Fruit fly (Drosophila melanogaster) whole organism, embryonic: ENCODE data around the gene CG42232.

Source experiments
- Asciz ChIP-seq: fragments of 200-800 bp; sonication (Bioruptor generic); optimal IDR thresholded peaks from 2 replicates; lab custom pipeline; 2017; ENCODE audit warnings: missing biosample characterization, mild to moderate bottlenecking, missing genetic modification characterization, missing genetic modification reagents
- C15 ChIP-seq: fragments of 200-800 bp; sonication (Bioruptor generic); IDR thresholded peaks from 3 replicates; pipeline ENCODE4 v1.3.6; 2022; ENCODE audit warnings: missing biosample characterization, missing genetic modification characterization
- CG12104 ChIP-seq: fragments of 200-800 bp; sonication (Bioruptor generic); optimal IDR thresholded peaks from 3 replicates; lab custom pipeline; 2016; ENCODE audit warnings: missing biosample characterization, missing genetic modification characterization
- CG12236 ChIP-seq: fragments of 200-800 bp; sonication (Bioruptor generic); optimal IDR thresholded peaks from 2 replicates; lab custom pipeline; 2016; ENCODE audit warnings: missing biosample characterization, missing genetic modification characterization
- CG13775 ChIP-seq: fragments of 200-800 bp; sonication (Bioruptor generic); optimal IDR thresholded peaks from 3 replicates; lab custom pipeline; 2017; ENCODE audit warnings: missing biosample characterization, mild to moderate bottlenecking, missing genetic modification characterization
- CG18262 ChIP-seq: fragments of 200-800 bp; optimal IDR thresholded peaks from 3 replicates; lab custom pipeline; 2019; ENCODE audit warnings: missing biosample characterization, mild to moderate bottlenecking, missing genetic modification characterization, moderate library complexity
- CG18476 ChIP-seq: fragments of 200-800 bp; sonication (Bioruptor generic); optimal IDR thresholded peaks from 2 replicates; lab custom pipeline; 2016; ENCODE audit warnings: missing biosample characterization, mild to moderate bottlenecking, missing genetic modification characterization
- CG18599 ChIP-seq: fragments of 200-800 bp; sonication (Bioruptor generic); optimal IDR thresholded peaks from 3 replicates; lab custom pipeline; 2017; ENCODE audit warnings: missing biosample characterization, missing genetic modification characterization, mild to moderate bottlenecking, moderate library complexity, missing genetic modification reagents
- CG31441 ChIP-seq: fragments of 200-800 bp; sonication (Bioruptor generic); IDR thresholded peaks from 2 replicates; pipeline ENCODE4 v1.3.6; 2022; ENCODE audit warnings: missing biosample characterization, missing genetic modification characterization
- CG33557 ChIP-seq: fragments of 200-800 bp; sonication (Bioruptor generic); optimal IDR thresholded peaks from 2 replicates; lab custom pipeline; 2019; ENCODE audit warnings: missing biosample characterization, mild to moderate bottlenecking, missing genetic modification characterization, moderate library complexity
- CG3838 ChIP-seq: fragments of 200-800 bp; sonication (Bioruptor generic); optimal IDR thresholded peaks from 3 replicates; lab custom pipeline; 2016; ENCODE audit warnings: missing biosample characterization, missing genetic modification characterization
- CG4360 ChIP-seq: fragments of 200-800 bp; sonication (Bioruptor generic); IDR thresholded peaks from 2 replicates; pipeline ENCODE4 v1.3.6; 2022; ENCODE audit warnings: missing biosample characterization, missing genetic modification characterization
- CG4424 ChIP-seq: fragments of 200-800 bp; sonication (Bioruptor generic); optimal IDR thresholded peaks from 3 replicates; lab custom pipeline; 2016; ENCODE audit warnings: missing biosample characterization, missing genetic modification characterization
- CG5953 ChIP-seq: fragments of 200-800 bp; sonication (Bioruptor generic); IDR thresholded peaks from 2 replicates; pipeline ENCODE4 v1.3.6; 2022; ENCODE audit warnings: missing biosample characterization, missing genetic modification characterization
- CG6175 ChIP-seq: fragments of 200-800 bp; sonication (Bioruptor generic); IDR thresholded peaks from 3 replicates; pipeline ENCODE4 v1.3.6; 2022; ENCODE audit warnings: missing biosample characterization, missing genetic modification characterization
- CG6254 ChIP-seq: fragments of 200-800 bp; sonication (Bioruptor generic); optimal IDR thresholded peaks from 3 replicates; lab custom pipeline; 2017; ENCODE audit warnings: mild to moderate bottlenecking, missing biosample characterization, missing genetic modification reagents, missing genetic modification characterization
- CG6683 ChIP-seq: fragments of 200-800 bp; sonication (Bioruptor generic); optimal IDR thresholded peaks from 2 replicates; lab custom pipeline; 2017; ENCODE audit warnings: missing biosample characterization, mild to moderate bottlenecking, missing genetic modification characterization, missing genetic modification reagents
- CG7372 ChIP-seq: fragments of 200-800 bp; sonication (Bioruptor generic); IDR thresholded peaks from 2 replicates; pipeline ENCODE4 v1.3.6; 2022; ENCODE audit warnings: missing biosample characterization, missing genetic modification characterization
- CG8924 ChIP-seq: fragments of 200-800 bp; optimal IDR thresholded peaks from 3 replicates; lab custom pipeline; 2019; ENCODE audit warnings: missing biosample characterization, mild to moderate bottlenecking, missing genetic modification characterization, moderate library complexity
- CG9817 ChIP-seq: fragments of 200-800 bp; sonication (Bioruptor generic); optimal IDR thresholded peaks from 2 replicates; lab custom pipeline; 2018; ENCODE audit warnings: missing biosample characterization, mild to moderate bottlenecking, missing genetic modification characterization, moderate library complexity
- D ChIP-seq, 2 experiments: fragments of 200-800 bp in 1 of 2; fragments of >200 bp in 1 of 2; sonication (Bioruptor generic) in 1 of 2; optimal IDR thresholded peaks; 2 replicates in 1 of 2; 3 replicates in 1 of 2; lab custom pipeline; 2017; ENCODE audit warnings: mild to moderate bottlenecking in 1 of 2, missing biosample characterization in 1 of 2, missing genetic modification characterization in 1 of 2, missing genetic modification reagents in 1 of 2
- D19A ChIP-seq: fragments of 200-800 bp; optimal IDR thresholded peaks from 3 replicates; lab custom pipeline; 2019; ENCODE audit warnings: missing biosample characterization, mild to moderate bottlenecking, missing genetic modification characterization, moderate library complexity
- Deaf1 ChIP-seq: fragments of 200-800 bp; optimal IDR thresholded peaks from 3 replicates; lab custom pipeline; 2019; ENCODE audit warnings: missing biosample characterization, mild to moderate bottlenecking, missing genetic modification characterization, moderate library complexity
- Dek ChIP-seq: fragments of 200-800 bp; sonication (Bioruptor generic); optimal IDR thresholded peaks from 3 replicates; lab custom pipeline; 2019; ENCODE audit warnings: missing biosample characterization, mild to moderate bottlenecking, missing genetic modification characterization, moderate library complexity
- Fer1 ChIP-seq: fragments of 200-800 bp; sonication (Bioruptor generic); optimal IDR thresholded peaks from 2 replicates; lab custom pipeline; 2017; ENCODE audit warnings: missing biosample characterization, mild to moderate bottlenecking, missing genetic modification characterization
- HHEX ChIP-seq: fragments of 200-800 bp; sonication (Bioruptor generic); optimal IDR thresholded peaks from 3 replicates; lab custom pipeline; 2017; ENCODE audit warnings: missing biosample characterization, mild to moderate bottlenecking, missing genetic modification characterization, missing genetic modification reagents
- HmgD ChIP-seq: fragments of 200-800 bp; sonication (Bioruptor generic); optimal IDR thresholded peaks from 3 replicates; lab custom pipeline; 2016; ENCODE audit warnings: missing biosample characterization, missing genetic modification characterization
- Hr39 ChIP-seq: fragments of >200 bp; optimal IDR thresholded peaks from 2 replicates; lab custom pipeline; 2017
- NfI ChIP-seq: fragments of 200-800 bp; sonication (Bioruptor generic); optimal IDR thresholded peaks from 3 replicates; lab custom pipeline; 2018; ENCODE audit warnings: missing biosample characterization, mild to moderate bottlenecking, missing genetic modification characterization, moderate library complexity
- Oli ChIP-seq: fragments of 200-800 bp; sonication (Bioruptor generic); optimal IDR thresholded peaks from 2 replicates; lab custom pipeline; 2018; ENCODE audit warnings: missing biosample characterization, mild to moderate bottlenecking, missing genetic modification characterization, moderate library complexity
- Ravus ChIP-seq: fragments of 200-800 bp; sonication (Bioruptor generic); IDR thresholded peaks from 2 replicates; pipeline ENCODE4 v1.3.6; 2022; ENCODE audit warnings: missing biosample characterization, missing genetic modification characterization
- Rx ChIP-seq: fragments of 200-800 bp; sonication (Bioruptor generic); IDR thresholded peaks from 2 replicates; pipeline ENCODE4 v1.3.6; 2022; ENCODE audit warnings: missing biosample characterization, missing genetic modification characterization
- Sin3A ChIP-seq: fragments of >200 bp; optimal IDR thresholded peaks from 2 replicates; lab custom pipeline; 2018
- YL-1 ChIP-seq: fragments of 200-800 bp; sonication (Bioruptor generic); optimal IDR thresholded peaks from 3 replicates; lab custom pipeline; 2017; ENCODE audit warnings: missing biosample characterization, mild to moderate bottlenecking, missing genetic modification characterization
- ase ChIP-seq: fragments of 200-800 bp; sonication (Bioruptor generic); IDR thresholded peaks from 3 replicates; pipeline ENCODE4 v1.3.6; 2022; ENCODE audit warnings: missing biosample characterization, missing genetic modification characterization
- cad ChIP-seq: fragments of >200 bp; optimal IDR thresholded peaks from 2 replicates; lab custom pipeline; 2017; ENCODE audit warnings: missing biosample characterization, missing genetic modification characterization
- cas ChIP-seq: fragments of 200-800 bp; sonication (Bioruptor generic); IDR thresholded peaks from 2 replicates; pipeline ENCODE4 v1.3.6; 2022; ENCODE audit warnings: missing biosample characterization, missing genetic modification characterization
- chm ChIP-seq: fragments of 200-800 bp; sonication (Bioruptor generic); IDR thresholded peaks from 2 replicates; pipeline ENCODE4 v1.3.6; 2022; ENCODE audit warnings: missing biosample characterization, missing genetic modification characterization
- fru ChIP-seq: fragments of >200 bp; optimal IDR thresholded peaks from 2 replicates; lab custom pipeline; 2017
- hbn ChIP-seq: fragments of 200-800 bp; sonication (Bioruptor generic); IDR thresholded peaks from 2 replicates; pipeline ENCODE4 v1.3.6; 2022; ENCODE audit warnings: missing biosample characterization, missing genetic modification characterization; ENCODE audit not compliant: partially characterized antibody
- inv ChIP-seq: fragments of 200-800 bp; sonication (Bioruptor generic); IDR thresholded peaks from 2 replicates; pipeline ENCODE4 v1.3.6; 2022; ENCODE audit warnings: missing biosample characterization, missing genetic modification characterization; ENCODE audit not compliant: partially characterized antibody
- jigr1 ChIP-seq: fragments of 200-800 bp; sonication (Bioruptor generic); IDR thresholded peaks from 3 replicates; pipeline ENCODE4 v1.3.6; 2022; ENCODE audit warnings: missing biosample characterization, missing genetic modification characterization
- odd ChIP-seq: fragments of 200-800 bp; sonication (Bioruptor generic); optimal IDR thresholded peaks from 2 replicates; lab custom pipeline; 2017; ENCODE audit warnings: missing biosample characterization, mild to moderate bottlenecking, missing genetic modification characterization
- pan ChIP-seq, 4 experiments: fragments of >200 bp in 3 of 4; fragments of 200-800 bp in 1 of 4; sonication (Bioruptor generic) in 1 of 4; optimal IDR thresholded peaks in 3 of 4; IDR thresholded peaks in 1 of 4; 2 replicates each; pipeline versions ENCODE4 v1.3.6 to Lab custom; 2017 to 2022; ENCODE audit warnings: missing biosample characterization in 2 of 4, missing genetic modification characterization in 2 of 4, mixed read lengths in 1 of 4
- pum ChIP-seq: fragments of 200-800 bp; sonication (Bioruptor generic); optimal IDR thresholded peaks from 2 replicates; lab custom pipeline; 2016; ENCODE audit warnings: missing biosample characterization, missing genetic modification characterization
- ro ChIP-seq: fragments of 200-800 bp; sonication (Bioruptor generic); IDR thresholded peaks from 2 replicates; pipeline ENCODE4 v1.3.6; 2022; ENCODE audit warnings: missing biosample characterization, missing genetic modification characterization
- schlank ChIP-seq: fragments of 200-800 bp; sonication (Bioruptor generic); optimal IDR thresholded peaks from 2 replicates; lab custom pipeline; 2018; ENCODE audit warnings: missing biosample characterization, mild to moderate bottlenecking, missing genetic modification characterization
- sens-2 ChIP-seq: fragments of 200-800 bp; sonication (Bioruptor generic); IDR thresholded peaks from 2 replicates; pipeline ENCODE4 v1.3.6; 2022; ENCODE audit warnings: missing biosample characterization, missing genetic modification characterization
- sqz ChIP-seq: fragments of 200-800 bp; sonication (Bioruptor generic); optimal IDR thresholded peaks from 3 replicates; lab custom pipeline; 2018; ENCODE audit warnings: missing biosample characterization, mild to moderate bottlenecking, missing genetic modification characterization
- sug ChIP-seq: fragments of 200-800 bp; optimal IDR thresholded peaks from 2 replicates; lab custom pipeline; 2019; ENCODE audit warnings: missing biosample characterization, mild to moderate bottlenecking, missing genetic modification characterization, moderate library complexity
- usp ChIP-seq: fragments of >200 bp; optimal IDR thresholded peaks from 2 replicates; lab custom pipeline; 2017; ENCODE audit warnings: missing biosample characterization, missing genetic modification characterization
- yki ChIP-seq: fragments of >200 bp; optimal IDR thresholded peaks from 3 replicates; lab custom pipeline; 2018

Gene CG42232

DNA sequence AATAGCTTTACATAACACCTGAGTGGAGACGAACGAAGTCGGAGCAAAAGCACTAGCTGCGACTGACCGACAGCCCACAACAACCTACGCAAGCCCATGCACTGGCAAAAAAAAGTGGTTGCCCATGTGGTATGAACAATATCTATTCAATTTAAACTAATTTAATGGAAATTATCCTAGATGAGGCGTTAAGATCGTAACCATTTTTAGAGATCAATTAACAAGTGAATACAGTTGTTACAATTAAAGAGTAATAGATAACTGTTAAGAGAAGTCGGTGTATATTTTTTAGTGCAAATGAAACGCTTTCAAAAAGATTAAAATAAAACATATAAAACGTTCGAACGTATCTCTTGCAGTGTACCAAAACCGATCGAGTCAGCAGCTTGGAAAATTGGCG is 26.7 kb upstream of the CG42232 start (continued):
- peak; percentile 69 for TF ChIP-seq Oli (tag; lab: Kevin White, UChicago)
- TF ChIP-seq CG6683 (GFP tag; lab: Kevin White, UChicago): no peak
- peak; percentile 40 for TF ChIP-seq pum
- TF ChIP-seq CG13775 (GFP tag; lab: Kevin White, UChicago): no peak
- no peak for TF ChIP-seq C15
- TF ChIP-seq CG4360 (GFP tag; lab: Robert Waterston, UW): no peak
- TF ChIP-seq YL-1 (GFP tag; lab: Kevin White, UChicago): no peak
- TF ChIP-seq Dek (tag; lab: Kevin White, UChicago): peak; percentile 5
- no peak for TF ChIP-seq D (optimal IDR thresholded peaks at IDR 0.05; lab: Kevin White, UChicago)
- peak; percentile 59 for TF ChIP-seq D (GFP tag; optimal IDR thresholded peaks at IDR 0.05; lab: Kevin White, UChicago)
- TF ChIP-seq CG12104 (GFP tag; lab: Kevin White, UChicago): peak; percentile 11
- TF ChIP-seq CG18476: no peak
- TF ChIP-seq CG18599 (GFP tag; lab: Kevin White, UChicago): peak; percentile 13
- TF ChIP-seq Hr39: no peak
- peak; percentile 35 for TF ChIP-seq CG6254
- no peak for TF ChIP-seq CG33557 (GFP tag; lab: Kevin White, UChicago)
- TF ChIP-seq chm (GFP tag; lab: Robert Waterston, UW): no peak
- TF ChIP-seq sens-2 (GFP tag; lab: Robert Waterston, UW): no peak
- no peak for TF ChIP-seq fru
- TF ChIP-seq CG8924 (tag; lab: Kevin White, UChicago): peak; percentile 58
- TF ChIP-seq sug (tag; lab: Kevin White, UChicago): no peak
- no peak for TF ChIP-seq schlank
- TF ChIP-seq hbn: no peak
- TF ChIP-seq odd (GFP tag; lab: Kevin White, UChicago): peak; percentile 39
- TF ChIP-seq CG6175 (GFP tag; lab: Robert Waterston, UW): no peak
- no peak for TF ChIP-seq ro (GFP tag; lab: Robert Waterston, UW)
- TF ChIP-seq CG12236 (GFP tag; lab: Kevin White, UChicago): peak; percentile 13
- no peak for TF ChIP-seq Sin3A (lab: Kevin White, UChicago)
- no peak for TF ChIP-seq HHEX (GFP tag; lab: Kevin White, UChicago)
- peak; percentile 76 for TF ChIP-seq CG31441 (GFP tag; lab: Robert Waterston, UW)
- TF ChIP-seq CG4424 (GFP tag; lab: Kevin White, UChicago): peak; percentile 15
- no peak; the same call in 2 of the 3 replicates for TF ChIP-seq jigr1 (GFP tag; lab: Robert Waterston, UW)
- no peak for TF ChIP-seq cad
- peak; percentile 71 for TF ChIP-seq Asciz (GFP tag; lab: Kevin White, UChicago)
- TF ChIP-seq CG3838 (GFP tag; lab: Kevin White, UChicago): no peak
- no peak for TF ChIP-seq usp
- no peak for TF ChIP-seq inv
- no peak for TF ChIP-seq CG9817 (tag; lab: Kevin White, UChicago)
- TF ChIP-seq pan (optimal IDR thresholded peaks at IDR 0.05; lab: Kevin White, UChicago): no peak
- peak in 1 of 2 experiments; percentile 6 for TF ChIP-seq pan (GFP tag; optimal IDR thresholded peaks at IDR 0.05 in 1 of 2, IDR thresholded peaks at IDR 0.05 in 1 of 2)
- no peak for TF ChIP-seq CG7372 (GFP tag; lab: Robert Waterston, UW)
- TF ChIP-seq NfI: peak; percentile 26
- no peak for TF ChIP-seq cas
- TF ChIP-seq HmgD (GFP tag; lab: Kevin White, UChicago): no peak
- TF ChIP-seq Fer1 (GFP tag; lab: Kevin White, UChicago): no peak
- TF ChIP-seq sqz (GFP tag; lab: Kevin White, UChicago): no peak
- peak; percentile 71; the same call in 2 of the 3 replicates for TF ChIP-seq ase (GFP tag; lab: Robert Waterston, UW)
- TF ChIP-seq Ravus (GFP tag; lab: Robert Waterston, UW): no peak
- 0 out of 2 replicates have a peak, but pooled peaks have one; percentile 36 for TF ChIP-seq Rx (GFP tag; lab: Robert Waterston, UW)
- no peak for TF ChIP-seq yki (lab: Kevin White, UChicago)
- peak; percentile 59 for TF ChIP-seq D19A (tag; lab: Kevin White, UChicago)
- peak; percentile 71 for TF ChIP-seq CG18262 (tag; lab: Kevin White, UChicago)
- TF ChIP-seq Deaf1 (tag; lab: Kevin White, UChicago): peak; percentile 20
- peak; percentile 55; the same call in 1 of the 2 replicates for TF ChIP-seq CG5953 (GFP tag; lab: Robert Waterston, UW)
